Worm (Caenorhabditis elegans) whole organism, L3 larva: ENCODE data around the gene cosa-1.

Experiments
- ama-1 ChIP-seq: fragments of 150-350 bp; optimal IDR thresholded peaks from 2 replicates; lab custom pipeline; 2018
- egl-27 ChIP-seq: sonication (generic microtip); optimal IDR thresholded peaks from 4 replicates; lab custom pipeline; 2017; ENCODE audit warnings: missing biosample characterization, missing genetic modification reagents, missing genetic modification characterization
- mdl-1 ChIP-seq: fragments of 150-350 bp; optimal IDR thresholded peaks from 2 replicates; lab custom pipeline; 2014; ENCODE audit warnings: missing biosample characterization, missing genetic modification characterization
- nhr-237 ChIP-seq: fragments of 150-350 bp; optimal IDR thresholded peaks from 2 replicates; lab custom pipeline; 2014; ENCODE audit warnings: missing biosample characterization, missing genetic modification characterization
- pqm-1 ChIP-seq: fragments of 150-350 bp; optimal IDR thresholded peaks from 2 replicates; lab custom pipeline; 2017; ENCODE audit warnings: missing biosample characterization, missing genetic modification characterization, inconsistent platforms
- snpc-4 ChIP-seq: fragments of 150-350 bp; optimal IDR thresholded peaks from 2 replicates; lab custom pipeline; 2014; ENCODE audit warnings: missing biosample characterization, missing genetic modification characterization

- TF ChIP-seq ama-1 (lab: Kevin White, UChicago): no peak
- TF ChIP-seq nhr-237 (tag; lab: Kevin White, UChicago): no peak
- no peak for TF ChIP-seq pqm-1
- no peak for TF ChIP-seq mdl-1
- TF ChIP-seq snpc-4 (tag; lab: Kevin White, UChicago): no peak
- TF ChIP-seq egl-27 (tag; lab: Kevin White, UChicago): no peak
Observed at ce11 chrIII:2769078-2769477, 43.2 kb downstream of the cosa-1 start.
